Worm (Caenorhabditis elegans): Measurements from ENCODE around the gene srlf-19.

Gene srlf-19

ce11 chrV:552406-552805 is 47.1 kb downstream of the srlf-19 start:
- TF ChIP-seq T20F7.1 (GFP tag; optimal IDR thresholded peaks at IDR 0.05) (no peak), unc-62 (GFP tag; optimal IDR thresholded peaks at IDR 0.05 in 1 of 2) (peak in 1 of 2 experiments; percentile 91), unc-62 (tag; optimal IDR thresholded peaks at IDR 0.05) (no peak)

ce11 chrV:553067-553466 is 47.8 kb downstream of the srlf-19 start, which contains the start of gene C14C6.8:
TSS of gene C14C6.8 (minus strand) at chrV:553167.
- TF ChIP-seq nhr-77 (tag; optimal IDR thresholded peaks at IDR 0.05) (no peak), nhr-111 (GFP tag; optimal IDR thresholded peaks at IDR 0.05) (no peak), saeg-2 (GFP tag; IDR thresholded peaks at IDR 0.05) (no peak), egl-27 (tag; optimal IDR thresholded peaks at IDR 0.05) (no peak)

All from whole organism, L4 larva.